Worm (Caenorhabditis elegans): ENCODE results near the gene Y39A1A.20.

Gene Y39A1A.20

DNA sequence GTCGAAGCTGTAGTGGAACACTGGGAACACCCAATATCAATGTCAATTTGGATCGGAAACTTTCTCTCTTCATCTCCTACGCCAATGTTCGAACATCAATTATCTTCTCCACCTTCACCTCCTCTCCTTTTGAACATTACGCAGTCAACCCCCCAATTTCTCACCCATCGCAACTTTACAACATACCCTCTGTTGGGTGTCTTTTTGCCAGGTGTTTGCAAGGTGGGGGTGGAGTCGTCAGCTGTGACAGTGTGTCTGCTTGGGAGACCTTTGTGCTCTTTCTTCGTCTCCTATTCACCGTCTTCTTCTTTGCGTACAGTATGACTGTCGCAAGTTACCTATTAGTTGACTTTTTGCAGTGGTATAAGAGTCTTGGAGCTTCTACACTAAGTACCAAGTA is 33.7 kb downstream of the Y39A1A.20 start:
- TF ChIP-seq mep-1 (tag; optimal IDR thresholded peaks at IDR 0.05) (no peak), hlh-1 (tag; optimal IDR thresholded peaks at IDR 0.05) (peak; percentile 96)

DNA sequence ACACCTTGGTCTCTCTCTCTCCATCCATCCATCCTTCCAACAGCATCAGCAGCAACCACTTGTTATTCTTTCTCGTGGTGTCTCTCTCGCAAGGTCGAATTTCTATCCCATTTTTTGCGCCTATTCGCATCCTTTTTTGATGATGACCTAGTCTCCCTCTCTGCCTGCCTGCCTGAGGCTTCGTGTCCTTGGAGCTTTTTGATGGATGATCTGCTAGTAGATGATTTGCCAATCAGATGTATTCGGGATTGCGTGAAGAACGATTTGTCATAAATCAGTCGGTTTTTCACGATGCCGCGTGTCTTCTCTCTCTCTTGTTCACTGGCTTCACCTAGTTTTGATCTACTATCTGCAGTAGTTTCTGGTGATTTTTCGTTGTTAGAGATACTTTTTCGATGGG is 39.1 kb downstream of the Y39A1A.20 start:
- peak; percentile 50 for TF ChIP-seq ham-2 (GFP tag; optimal IDR thresholded peaks at IDR 0.05)
- no peak for TF ChIP-seq sem-2 (GFP tag; optimal IDR thresholded peaks at IDR 0.05)
- no peak for TF ChIP-seq mab-5 (tag; optimal IDR thresholded peaks at IDR 0.05)

DNA sequence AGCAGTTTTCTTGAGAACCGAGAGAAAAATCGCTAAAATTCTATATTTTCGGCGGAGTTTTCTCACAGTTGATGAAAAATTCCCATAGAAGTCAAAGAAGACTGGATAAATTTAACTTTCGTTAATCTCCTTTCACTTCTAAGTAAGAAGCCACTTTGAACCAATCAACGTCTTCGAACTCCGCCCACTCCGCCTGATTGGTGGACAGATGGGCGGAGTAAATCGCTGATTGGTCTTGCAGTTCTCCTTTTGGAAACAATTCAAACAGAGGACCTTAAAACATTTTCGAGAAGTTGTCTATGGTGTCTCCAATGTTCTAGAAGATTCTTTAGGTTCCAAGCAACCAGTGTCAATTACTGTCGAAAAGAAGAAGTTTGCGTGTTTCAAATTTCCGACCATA is 42.0 kb downstream of the Y39A1A.20 start:
- TF ChIP-seq ham-2 (GFP tag; optimal IDR thresholded peaks at IDR 0.05), result no peak
- no peak for TF ChIP-seq snpc-4 (tag; optimal IDR thresholded peaks at IDR 0.05)
- TF ChIP-seq lin-13 (tag; optimal IDR thresholded peaks at IDR 0.05), result no peak
- TF ChIP-seq lsy-2 (tag; optimal IDR thresholded peaks at IDR 0.05), result no peak
- no peak for TF ChIP-seq ztf-11 (tag; optimal IDR thresholded peaks at IDR 0.05)
- peak; percentile 1 for TF ChIP-seq M03D4.4 (tag; optimal IDR thresholded peaks at IDR 0.05)
- TF ChIP-seq unc-39 (tag; optimal IDR thresholded peaks at IDR 0.05), result no peak

DNA sequence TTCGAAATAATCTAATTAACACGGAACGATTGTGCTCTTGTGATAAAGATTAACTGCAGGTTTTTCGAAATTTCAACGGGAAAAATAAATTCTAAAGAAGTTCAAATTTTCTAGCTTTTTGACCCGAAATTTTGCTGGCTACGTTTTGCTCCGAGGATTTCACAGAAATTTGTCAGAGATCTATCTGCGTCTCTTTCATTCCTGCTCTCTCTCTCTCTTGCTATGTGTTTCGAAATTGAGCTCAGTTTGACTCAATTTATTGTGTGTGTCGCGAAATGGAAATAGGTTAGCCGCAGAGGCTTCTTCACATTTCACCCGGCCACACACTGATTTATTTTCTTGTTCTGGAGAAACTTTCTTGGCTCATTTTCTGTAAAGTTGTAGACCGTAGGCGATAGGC is 42.7 kb downstream of the Y39A1A.20 start:
- peak; percentile 68 for TF ChIP-seq ces-1 (GFP tag; optimal IDR thresholded peaks at IDR 0.05)
- no peak for TF ChIP-seq nhr-76 (tag; optimal IDR thresholded peaks at IDR 0.05)
- TF ChIP-seq ztf-11 (tag; optimal IDR thresholded peaks at IDR 0.05), result no peak
- TF ChIP-seq unc-39 (tag; optimal IDR thresholded peaks at IDR 0.05), result no peak

DNA sequence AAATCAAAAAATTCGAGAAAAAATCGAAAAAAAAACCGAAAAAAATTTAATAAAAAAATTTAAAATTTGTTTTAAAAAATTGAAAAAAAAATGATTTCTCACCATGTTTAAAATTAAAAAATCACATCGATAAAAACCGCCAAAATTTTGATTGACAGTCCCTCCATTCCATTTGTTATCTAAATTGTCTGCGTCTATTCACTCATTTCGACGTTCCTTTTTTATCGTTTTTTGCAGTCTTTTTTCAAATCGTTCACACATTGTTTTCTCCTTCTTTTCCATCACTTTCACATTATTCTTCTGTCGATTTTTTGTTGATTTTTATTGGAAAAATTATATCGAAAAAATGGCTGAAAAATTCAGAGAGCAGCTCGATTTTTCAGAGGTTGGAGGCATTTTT is 44.3 kb downstream of the Y39A1A.20 start:
- TF ChIP-seq lin-13 (tag; optimal IDR thresholded peaks at IDR 0.05) (no peak), sptf-1 (tag; optimal IDR thresholded peaks at IDR 0.05) (no peak), nhr-2 (tag; optimal IDR thresholded peaks at IDR 0.05) (no peak), nhr-237 (tag; optimal IDR thresholded peaks at IDR 0.05) (no peak), ces-1 (GFP tag; optimal IDR thresholded peaks at IDR 0.05) (no peak), nhr-28 (tag; optimal IDR thresholded peaks at IDR 0.05) (no peak), bed-3 (GFP tag; optimal IDR thresholded peaks at IDR 0.05) (no peak), ceh-83 (GFP tag; optimal IDR thresholded peaks at IDR 0.05) (no peak), ztf-11 (tag; optimal IDR thresholded peaks at IDR 0.05) (no peak), nhr-12 (tag; optimal IDR thresholded peaks at IDR 0.05) (no peak), flh-1 (GFP tag; optimal IDR thresholded peaks at IDR 0.05) (no peak)

DNA sequence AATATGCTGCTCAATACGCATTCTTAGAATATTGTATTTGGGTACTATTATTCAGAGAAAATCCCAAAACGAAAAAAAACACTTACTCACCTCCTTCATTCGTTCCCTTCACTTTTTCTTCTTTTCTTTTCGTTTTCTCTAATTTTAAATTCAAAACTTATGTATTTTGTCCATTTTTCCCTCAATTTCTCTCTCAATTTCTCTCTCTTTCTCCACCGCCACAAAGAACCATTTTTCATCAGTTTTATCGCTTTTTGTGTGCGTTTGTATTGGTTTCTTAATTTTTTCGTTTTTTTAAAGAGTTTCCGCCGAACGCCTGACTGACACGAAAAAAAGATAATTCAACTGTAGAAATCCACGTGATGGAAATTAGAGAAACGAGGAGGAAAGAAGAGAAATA is 45.6 kb downstream of the Y39A1A.20 start, which contains the start of gene cnt-2:
TSS of gene cnt-2 (plus strand) at position 301 of the 400 bp plus-strand sequence.
- TF ChIP-seq sptf-1 (tag; optimal IDR thresholded peaks at IDR 0.05), result no peak
- no peak for TF ChIP-seq pha-4 (tag; optimal IDR thresholded peaks at IDR 0.05)
- TF ChIP-seq nhr-76 (tag; optimal IDR thresholded peaks at IDR 0.05), result no peak
- no peak for TF ChIP-seq unc-120 (tag; optimal IDR thresholded peaks at IDR 0.05; ENCODE audit: poor library complexity, severe bottlenecking)
- TF ChIP-seq unc-62 (GFP tag; optimal IDR thresholded peaks at IDR 0.05), result no peak
- no peak for TF ChIP-seq ces-1 (GFP tag; optimal IDR thresholded peaks at IDR 0.05)
- no peak for TF ChIP-seq ztf-11 (tag; optimal IDR thresholded peaks at IDR 0.05)
- TF ChIP-seq ceh-83 (GFP tag; optimal IDR thresholded peaks at IDR 0.05), result no peak
- no peak for TF ChIP-seq ham-2 (GFP tag; optimal IDR thresholded peaks at IDR 0.05)
- no peak for TF ChIP-seq mls-2 (tag; optimal IDR thresholded peaks at IDR 0.05)
- no peak for TF ChIP-seq lin-13 (tag; optimal IDR thresholded peaks at IDR 0.05)
- no peak for TF ChIP-seq bed-3 (GFP tag; optimal IDR thresholded peaks at IDR 0.05)
- TF ChIP-seq mab-5 (tag; optimal IDR thresholded peaks at IDR 0.05), result no peak
- no peak for TF ChIP-seq unc-39 (tag; optimal IDR thresholded peaks at IDR 0.05)
- no peak for TF ChIP-seq lin-32 (GFP tag; optimal IDR thresholded peaks at IDR 0.05)
- TF ChIP-seq drap-1 (GFP tag; optimal IDR thresholded peaks at IDR 0.05), result no peak
- no peak for TF ChIP-seq elt-3 (tag; optimal IDR thresholded peaks at IDR 0.05)

DNA sequence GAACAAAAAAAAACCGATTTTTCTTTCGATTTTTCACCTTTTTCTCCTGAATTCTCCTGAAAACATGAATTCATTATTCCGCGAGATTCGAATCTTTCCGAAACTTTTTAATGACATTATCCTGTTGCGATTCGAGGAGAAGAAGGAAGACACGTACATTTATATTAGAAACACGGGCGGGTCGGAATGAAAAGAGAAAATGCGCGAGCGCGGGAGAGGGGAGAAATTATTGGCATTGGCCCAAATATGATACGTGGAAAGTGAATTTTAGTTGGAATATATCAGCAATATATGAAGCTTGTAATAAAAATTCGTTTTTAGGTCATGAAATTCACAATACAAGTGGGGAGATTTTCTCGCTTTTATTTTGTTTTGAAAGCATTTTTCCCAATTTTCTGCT is 46.9 kb downstream of the Y39A1A.20 start:
- TF ChIP-seq nhr-28 (tag; optimal IDR thresholded peaks at IDR 0.05) (no peak), zip-8 (tag; optimal IDR thresholded peaks at IDR 0.05) (peak; percentile 11), snpc-4 (tag; optimal IDR thresholded peaks at IDR 0.05) (no peak), drap-1 (GFP tag; optimal IDR thresholded peaks at IDR 0.05) (no peak), ceh-83 (GFP tag; optimal IDR thresholded peaks at IDR 0.05) (no peak), blmp-1 (tag; optimal IDR thresholded peaks at IDR 0.05) (peak; percentile 91), pha-4 (tag; optimal IDR thresholded peaks at IDR 0.05) (no peak), mep-1 (tag; optimal IDR thresholded peaks at IDR 0.05) (no peak), cnd-1 (tag; optimal IDR thresholded peaks at IDR 0.05) (no peak)
